Fruit fly (Drosophila melanogaster) whole organism, embryonic: ENCODE results near the gene MtnE.

Experiments used
- CG11085 ChIP-seq: fragments of 200-800 bp; sonication (Bioruptor generic); IDR thresholded peaks from 2 replicates; pipeline ENCODE4 v1.3.6; 2022; ENCODE audit warnings: missing biosample characterization, missing genetic modification characterization
- CG11504 ChIP-seq: fragments of 200-800 bp; sonication (Bioruptor generic); optimal IDR thresholded peaks from 3 replicates; lab custom pipeline; 2019; ENCODE audit warnings: missing biosample characterization, mild to moderate bottlenecking, missing genetic modification characterization, moderate library complexity
- CG12299 ChIP-seq: fragments of 200-800 bp; sonication (Bioruptor generic); optimal IDR thresholded peaks from 2 replicates; lab custom pipeline; 2018; ENCODE audit warnings: missing biosample characterization, mild to moderate bottlenecking, missing genetic modification characterization
- CG15011 ChIP-seq: fragments of 200-800 bp; sonication (Bioruptor generic); optimal IDR thresholded peaks from 3 replicates; lab custom pipeline; 2018; ENCODE audit warnings: missing biosample characterization, mild to moderate bottlenecking, missing genetic modification characterization
- CG15073 ChIP-seq: fragments of 200-800 bp; sonication (Bioruptor generic); optimal IDR thresholded peaks from 2 replicates; lab custom pipeline; 2016; ENCODE audit warnings: missing biosample characterization, missing genetic modification characterization
- CG15514 ChIP-seq: fragments of 200-800 bp; sonication (Bioruptor generic); optimal IDR thresholded peaks from 3 replicates; lab custom pipeline; 2017; ENCODE audit warnings: missing biosample characterization, missing genetic modification characterization, mild to moderate bottlenecking, moderate library complexity, missing genetic modification reagents
- CG15601 ChIP-seq: fragments of 200-800 bp; sonication (Bioruptor generic); optimal IDR thresholded peaks from 3 replicates; lab custom pipeline; 2019; ENCODE audit warnings: missing biosample characterization, mild to moderate bottlenecking, missing genetic modification characterization, moderate library complexity
- CG17568 ChIP-seq: fragments of 200-800 bp; sonication (Bioruptor generic); optimal IDR thresholded peaks from 2 replicates; lab custom pipeline; 2018; ENCODE audit warnings: missing biosample characterization, mild to moderate bottlenecking, missing genetic modification characterization, moderate library complexity
- CG17612 ChIP-seq: fragments of 200-800 bp; sonication (Bioruptor generic); IDR thresholded peaks from 2 replicates; pipeline ENCODE4 v1.3.6; 2022; ENCODE audit warnings: missing biosample characterization, missing genetic modification characterization
- CG18011 ChIP-seq: fragments of 200-800 bp; sonication (Bioruptor generic); optimal IDR thresholded peaks from 2 replicates; lab custom pipeline; 2017; ENCODE audit warnings: missing biosample characterization, missing genetic modification characterization, mild to moderate bottlenecking, moderate library complexity, missing genotype
- CG18599 ChIP-seq: fragments of 200-800 bp; sonication (Bioruptor generic); optimal IDR thresholded peaks from 3 replicates; lab custom pipeline; 2017; ENCODE audit warnings: missing biosample characterization, missing genetic modification characterization, mild to moderate bottlenecking, moderate library complexity, missing genetic modification reagents
- CG2202 ChIP-seq: fragments of 200-800 bp; sonication (Bioruptor generic); optimal IDR thresholded peaks from 2 replicates; lab custom pipeline; 2018; ENCODE audit warnings: missing biosample characterization, mild to moderate bottlenecking, missing genetic modification characterization
- CG3281 ChIP-seq: fragments of 200-800 bp; sonication (Bioruptor generic); optimal IDR thresholded peaks from 3 replicates; lab custom pipeline; 2017; ENCODE audit warnings: missing biosample characterization, mild to moderate bottlenecking, missing genetic modification characterization
- CG33213 ChIP-seq: fragments of 200-800 bp; sonication (Bioruptor generic); optimal IDR thresholded peaks from 3 replicates; lab custom pipeline; 2016; ENCODE audit warnings: missing biosample characterization, missing genetic modification characterization
- CG4820 ChIP-seq: fragments of 200-800 bp; sonication (Bioruptor generic); optimal IDR thresholded peaks from 3 replicates; lab custom pipeline; 2016; ENCODE audit warnings: missing biosample characterization, missing genetic modification characterization
- CG6765 ChIP-seq: fragments of 200-800 bp; sonication (Bioruptor generic); optimal IDR thresholded peaks from 3 replicates; lab custom pipeline; 2017; ENCODE audit warnings: missing biosample characterization, mild to moderate bottlenecking, missing genetic modification characterization
- CG6854 ChIP-seq: fragments of 200-800 bp; sonication (Bioruptor generic); optimal IDR thresholded peaks from 3 replicates; lab custom pipeline; 2017; ENCODE audit warnings: missing biosample characterization, mild to moderate bottlenecking, missing genetic modification characterization
- CG9437 ChIP-seq: fragments of 200-800 bp; sonication (Bioruptor generic); optimal IDR thresholded peaks from 2 replicates; lab custom pipeline; 2018; ENCODE audit warnings: missing biosample characterization, mild to moderate bottlenecking, missing genetic modification characterization
- CG9727 ChIP-seq: fragments of 200-800 bp; sonication (Bioruptor generic); optimal IDR thresholded peaks from 3 replicates; lab custom pipeline; 2017; ENCODE audit warnings: missing biosample characterization, mild to moderate bottlenecking, missing genetic modification characterization
- CTCF ChIP-seq: fragments of 200-800 bp; sonication (Bioruptor generic); optimal IDR thresholded peaks from 2 replicates; lab custom pipeline; 2017; ENCODE audit warnings: missing biosample characterization, mild to moderate bottlenecking, missing genetic modification characterization, moderate library complexity
- Camta ChIP-seq: fragments of 200-800 bp; sonication (Bioruptor generic); optimal IDR thresholded peaks from 2 replicates; lab custom pipeline; 2016; ENCODE audit warnings: missing biosample characterization, missing genetic modification characterization
- D19A ChIP-seq: fragments of 200-800 bp; optimal IDR thresholded peaks from 3 replicates; lab custom pipeline; 2019; ENCODE audit warnings: missing biosample characterization, mild to moderate bottlenecking, missing genetic modification characterization, moderate library complexity
- Dad ChIP-seq: fragments of 200-800 bp; sonication (Bioruptor generic); optimal IDR thresholded peaks from 3 replicates; lab custom pipeline; 2016; ENCODE audit warnings: missing biosample characterization, missing genetic modification characterization
- HmgZ ChIP-seq: fragments of 200-800 bp; sonication (Bioruptor generic); optimal IDR thresholded peaks from 2 replicates; lab custom pipeline; 2018; ENCODE audit warnings: missing biosample characterization, mild to moderate bottlenecking, missing genetic modification characterization
- Kr ChIP-seq: fragments of 200-800 bp; sonication (Bioruptor generic); optimal IDR thresholded peaks from 2 replicates; lab custom pipeline; 2017; ENCODE audit warnings: missing biosample characterization, mild to moderate bottlenecking, missing genetic modification characterization
- Max ChIP-seq: fragments of 200-800 bp; sonication (Bioruptor generic); optimal IDR thresholded peaks from 2 replicates; lab custom pipeline; 2016; ENCODE audit warnings: missing biosample characterization, mild to moderate bottlenecking, missing genetic modification characterization
- Meics ChIP-seq: fragments of 200-800 bp; sonication (Bioruptor generic); optimal IDR thresholded peaks from 2 replicates; lab custom pipeline; 2017; ENCODE audit warnings: missing biosample characterization, mild to moderate bottlenecking, missing genetic modification characterization
- Myb ChIP-seq: fragments of 200-800 bp; sonication (Bioruptor generic); optimal IDR thresholded peaks from 2 replicates; lab custom pipeline; 2016; ENCODE audit warnings: missing biosample characterization, missing genetic modification characterization
- Nf-YC ChIP-seq: fragments of 200-800 bp; optimal IDR thresholded peaks from 3 replicates; lab custom pipeline; 2019; ENCODE audit warnings: missing biosample characterization, mild to moderate bottlenecking, missing genetic modification characterization, moderate library complexity
- Rfx ChIP-seq: fragments of 200-800 bp; sonication (Bioruptor generic); IDR thresholded peaks from 2 replicates; pipeline ENCODE4 v1.3.6; 2022; ENCODE audit warnings: missing biosample characterization, missing genetic modification characterization
- Sox102F ChIP-seq: fragments of 200-800 bp; sonication (Bioruptor generic); optimal IDR thresholded peaks from 2 replicates; lab custom pipeline; 2018; ENCODE audit warnings: missing biosample characterization, mild to moderate bottlenecking, missing genetic modification characterization, moderate library complexity
- aop ChIP-seq: fragments of 200-800 bp; sonication (Bioruptor generic); IDR thresholded peaks from 2 replicates; pipeline ENCODE4 v1.3.6; 2022; ENCODE audit warnings: missing biosample characterization, missing genetic modification characterization
- crol ChIP-seq: fragments of 200-800 bp; sonication (Bioruptor generic); IDR thresholded peaks from 2 replicates; pipeline ENCODE4 v1.3.6; 2022; ENCODE audit warnings: missing biosample characterization, missing genetic modification characterization
- danr ChIP-seq: fragments of 200-800 bp; sonication (Bioruptor generic); IDR thresholded peaks from 2 replicates; pipeline ENCODE4 v1.3.6; 2022; ENCODE audit warnings: missing biosample characterization, missing genetic modification characterization
- dmrt99B ChIP-seq: fragments of 200-800 bp; sonication (Bioruptor generic); optimal IDR thresholded peaks from 2 replicates; lab custom pipeline; 2018; ENCODE audit warnings: missing biosample characterization, mild to moderate bottlenecking, missing genetic modification characterization, moderate library complexity
- ewg ChIP-seq: fragments of 200-800 bp; sonication (Bioruptor generic); optimal IDR thresholded peaks from 3 replicates; lab custom pipeline; 2017; ENCODE audit warnings: mild to moderate bottlenecking, missing biosample characterization, missing genetic modification reagents, missing genetic modification characterization
- fd64A ChIP-seq: fragments of 200-800 bp; sonication (Bioruptor generic); optimal IDR thresholded peaks from 3 replicates; lab custom pipeline; 2018; ENCODE audit warnings: missing biosample characterization, mild to moderate bottlenecking, missing genetic modification characterization
- fd96Cb ChIP-seq: fragments of 200-800 bp; sonication (Bioruptor generic); optimal IDR thresholded peaks from 2 replicates; lab custom pipeline; 2018; ENCODE audit warnings: missing biosample characterization, mild to moderate bottlenecking, missing genetic modification characterization, moderate library complexity
- grau ChIP-seq: fragments of 200-800 bp; optimal IDR thresholded peaks from 3 replicates; lab custom pipeline; 2019; ENCODE audit warnings: missing biosample characterization, mild to moderate bottlenecking, missing genetic modification characterization, moderate library complexity
- phol ChIP-seq: fragments of 200-800 bp; sonication (Bioruptor generic); optimal IDR thresholded peaks from 3 replicates; lab custom pipeline; 2018; ENCODE audit warnings: missing biosample characterization, mild to moderate bottlenecking, missing genetic modification characterization, moderate library complexity
- rib ChIP-seq: fragments of 200-800 bp; sonication (Bioruptor generic); IDR thresholded peaks from 2 replicates; pipeline ENCODE4 v1.3.6; 2022; ENCODE audit warnings: missing biosample characterization, missing genetic modification characterization
- sc ChIP-seq, 3 experiments: fragments of >200 bp in 2 of 3; fragments of 200-800 bp in 1 of 3; sonication (Bioruptor generic) in 1 of 3; optimal IDR thresholded peaks; 2 replicates in 2 of 3; 3 replicates in 1 of 3; lab custom pipeline; 2017; ENCODE audit warnings: mild to moderate bottlenecking in 1 of 3, missing biosample characterization in 1 of 3, missing genetic modification characterization in 1 of 3, missing genetic modification reagents in 1 of 3
- sob ChIP-seq: fragments of 200-800 bp; sonication (Bioruptor generic); IDR thresholded peaks from 2 replicates; pipeline ENCODE4 v1.3.6; 2022; ENCODE audit warnings: missing biosample characterization, missing genetic modification characterization
- stc ChIP-seq: fragments of 200-800 bp; sonication (Bioruptor generic); IDR thresholded peaks from 2 replicates; pipeline ENCODE4 v1.3.6; 2022; ENCODE audit warnings: missing biosample characterization, missing genetic modification characterization
- sug ChIP-seq: fragments of 200-800 bp; optimal IDR thresholded peaks from 2 replicates; lab custom pipeline; 2019; ENCODE audit warnings: missing biosample characterization, mild to moderate bottlenecking, missing genetic modification characterization, moderate library complexity
- tgo ChIP-seq: fragments of 200-800 bp; sonication (Bioruptor generic); IDR thresholded peaks from 3 replicates; pipeline ENCODE4 v1.3.6; 2022; ENCODE audit warnings: missing biosample characterization, missing genetic modification characterization
- zen ChIP-seq: fragments of 200-800 bp; sonication (Bioruptor generic); optimal IDR thresholded peaks from 3 replicates; lab custom pipeline; 2018; ENCODE audit warnings: missing biosample characterization, mild to moderate bottlenecking, missing genetic modification characterization, moderate library complexity
- zf30C ChIP-seq: fragments of 200-800 bp; sonication (Bioruptor generic); optimal IDR thresholded peaks from 3 replicates; lab custom pipeline; 2018; ENCODE audit warnings: missing biosample characterization, mild to moderate bottlenecking, missing genetic modification characterization
- zfh1 ChIP-seq: fragments of 200-800 bp; sonication (Bioruptor generic); IDR thresholded peaks from 3 replicates; pipeline ENCODE4 v1.3.6; 2022; ENCODE audit warnings: missing biosample characterization, missing genetic modification characterization

MtnE gene

DNA sequence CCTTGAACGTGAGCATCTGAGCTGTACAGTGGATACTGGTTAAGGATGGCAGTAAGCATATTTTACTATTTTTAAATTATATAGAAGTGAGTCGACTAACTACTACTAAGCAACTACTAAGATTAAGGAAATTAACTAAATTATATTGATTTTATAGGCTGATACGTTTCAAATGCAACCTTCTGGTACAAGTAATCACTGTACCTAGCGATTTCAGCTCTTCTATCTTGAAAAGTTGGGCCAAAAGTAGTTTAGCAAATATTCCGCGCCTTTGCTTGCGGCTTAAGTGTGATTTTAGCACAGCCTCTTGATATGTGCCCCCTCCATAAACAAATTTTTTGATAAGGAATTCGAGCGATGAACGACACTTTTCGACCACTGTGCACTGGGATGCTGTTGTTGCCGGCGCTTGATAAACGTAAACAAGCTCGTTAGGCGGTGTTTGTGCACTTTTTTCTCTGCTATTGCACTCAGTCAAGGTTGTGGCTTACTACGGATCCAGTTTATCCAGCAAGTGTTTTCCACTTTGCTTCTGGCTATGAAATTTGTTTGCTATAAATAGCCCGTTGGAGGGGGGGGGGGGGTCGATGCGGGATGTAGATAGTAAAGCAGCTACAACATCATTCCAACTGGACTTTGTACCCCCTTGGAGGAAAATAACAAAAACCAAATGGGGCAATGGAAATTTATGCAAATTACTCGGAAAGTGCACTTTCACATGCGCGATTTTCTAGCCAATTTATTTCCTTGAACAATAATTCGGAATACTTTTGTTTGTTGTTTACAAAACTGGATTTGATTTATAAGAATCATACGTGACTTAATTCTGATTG lies 22.0 kb upstream of the MtnE start (continued):
- no peak for TF ChIP-seq CG6854 (GFP tag; lab: Kevin White, UChicago)
- no peak for TF ChIP-seq Kr (GFP tag; lab: Kevin White, UChicago)
- TF ChIP-seq CG18011 (GFP tag; lab: Kevin White, UChicago) = no peak
- TF ChIP-seq CG15073 (GFP tag; lab: Kevin White, UChicago) = no peak
- TF ChIP-seq grau (tag; lab: Kevin White, UChicago) = peak; percentile 94
- peak; percentile 30; the same call in 1 of the 2 replicates for TF ChIP-seq CG11085
- peak; percentile 84 for TF ChIP-seq sob (GFP tag; lab: Robert Waterston, UW)
- TF ChIP-seq CG6765 = peak; percentile 15
- no peak for TF ChIP-seq CTCF (GFP tag; lab: Kevin White, UChicago)
- TF ChIP-seq CG9437 (GFP tag; lab: Kevin White, UChicago) = peak; percentile 45
- TF ChIP-seq CG11504 (tag; lab: Kevin White, UChicago) = peak; percentile 82
- peak; percentile 38 for TF ChIP-seq crol (GFP tag; lab: Robert Waterston, UW)
- TF ChIP-seq rib (GFP tag; lab: Robert Waterston, UW) = peak; percentile 73
- no peak for TF ChIP-seq CG15601
- TF ChIP-seq CG2202 (tag; lab: Kevin White, UChicago) = no peak
- TF ChIP-seq HmgZ (tag; lab: Kevin White, UChicago) = no peak
- TF ChIP-seq CG15514 (GFP tag; lab: Kevin White, UChicago) = peak; percentile 62
- TF ChIP-seq ewg (GFP tag; lab: Kevin White, UChicago) = peak; percentile 3
- peak; percentile 46; the same call in 1 of the 2 replicates for TF ChIP-seq CG17612 (GFP tag; lab: Robert Waterston, UW)
- peak; percentile 74 for TF ChIP-seq stc (GFP tag; lab: Robert Waterston, UW)
- no peak for TF ChIP-seq Dad (GFP tag; lab: Kevin White, UChicago)
- TF ChIP-seq CG33213 (GFP tag; lab: Kevin White, UChicago) = peak; percentile 20
- peak; percentile 47 for TF ChIP-seq Sox102F (GFP tag; lab: Kevin White, UChicago)
- peak; percentile 83 for TF ChIP-seq tgo (GFP tag; lab: Robert Waterston, UW)
- TF ChIP-seq zf30C (GFP tag; lab: Kevin White, UChicago) = no peak
- TF ChIP-seq Meics (GFP tag; lab: Kevin White, UChicago) = peak; percentile 75
- TF ChIP-seq zfh1 (GFP tag; lab: Robert Waterston, UW) = peak; percentile 68
- peak; percentile 55 for TF ChIP-seq CG18599 (GFP tag; lab: Kevin White, UChicago)
- TF ChIP-seq aop (GFP tag; lab: Robert Waterston, UW) = no peak
- TF ChIP-seq D19A = peak; percentile 40
- TF ChIP-seq dmrt99B (tag; lab: Kevin White, UChicago) = peak; percentile 68
- TF ChIP-seq Nf-YC (tag; lab: Kevin White, UChicago) = no peak
- TF ChIP-seq CG3281 = peak; percentile 81
- TF ChIP-seq CG12299 (tag; lab: Kevin White, UChicago) = peak; percentile 21
- no peak for TF ChIP-seq CG17568 (GFP tag; lab: Kevin White, UChicago)
- TF ChIP-seq sc (optimal IDR thresholded peaks at IDR 0.05; lab: Kevin White, UChicago) = no peak
- no peak for TF ChIP-seq sc (GFP tag; optimal IDR thresholded peaks at IDR 0.05; lab: Kevin White, UChicago)
- TF ChIP-seq fd64A (GFP tag; lab: Kevin White, UChicago) = no peak
- TF ChIP-seq CG9727 = peak; percentile 67
- TF ChIP-seq sug = peak; percentile 35
- peak; percentile 60 for TF ChIP-seq phol (tag; lab: Kevin White, UChicago)
- no peak for TF ChIP-seq Camta (GFP tag; lab: Kevin White, UChicago)
- TF ChIP-seq CG4820 (GFP tag; lab: Kevin White, UChicago) = peak; percentile 57
- peak; percentile 55 for TF ChIP-seq CG15011 (GFP tag; lab: Kevin White, UChicago)
- TF ChIP-seq danr (GFP tag; lab: Robert Waterston, UW) = peak; percentile 68
- no peak for TF ChIP-seq zen
- peak; percentile 93 for TF ChIP-seq Rfx
- peak; percentile 20 for TF ChIP-seq Max (GFP tag; lab: Kevin White, UChicago)
- peak; percentile 24 for TF ChIP-seq Myb (GFP tag; lab: Kevin White, UChicago)
- TF ChIP-seq fd96Cb (tag; lab: Kevin White, UChicago) = peak; percentile 11
